Worm (Caenorhabditis elegans) whole organism, late embryonic: ENCODE measurements around the gene C16D9.1.

Source experiments
- C08G9.2 ChIP-seq: sonication (generic microtip); optimal IDR thresholded peaks from 2 replicates; lab custom pipeline; 2016; ENCODE audit warnings: mild to moderate bottlenecking, missing genetic modification characterization, moderate library complexity, missing compliant biosample characterization
- K09A11.1 ChIP-seq: sonication (generic microtip); optimal IDR thresholded peaks from 2 replicates; lab custom pipeline; 2017; ENCODE audit warnings: antibody characterized with exemption, mild to moderate bottlenecking, missing genetic modification characterization, missing compliant biosample characterization; ENCODE audit not compliant: insufficient read depth
- T23F11.4 ChIP-seq: fragments of 200-800 bp; sonication (Bioruptor generic); optimal IDR thresholded peaks from 2 replicates; lab custom pipeline; 2018; ENCODE audit warnings: mild to moderate bottlenecking, missing genetic modification characterization, missing compliant biosample characterization
- Y22D7AL.16 ChIP-seq: sonication (generic microtip); optimal IDR thresholded peaks from 2 replicates; lab custom pipeline; 2016; ENCODE audit warnings: missing genetic modification characterization, missing compliant biosample characterization
- ahr-1 ChIP-seq: sonication (generic microtip); optimal IDR thresholded peaks from 2 replicates; lab custom pipeline; 2016; ENCODE audit warnings: missing genetic modification characterization, missing compliant biosample characterization
- ceh-14 ChIP-seq: sonication (generic microtip); optimal IDR thresholded peaks from 2 replicates; lab custom pipeline; 2016; ENCODE audit warnings: missing genotype, missing genetic modification characterization, missing compliant biosample characterization
- ceh-19 ChIP-seq: fragments of 200-800 bp; sonication (Bioruptor generic); optimal IDR thresholded peaks from 2 replicates; lab custom pipeline; 2018; ENCODE audit warnings: mild to moderate bottlenecking, missing genetic modification characterization, missing compliant biosample characterization
- ceh-2 ChIP-seq: sonication (generic microtip); optimal IDR thresholded peaks from 2 replicates; lab custom pipeline; 2016; ENCODE audit warnings: missing genotype, missing genetic modification characterization, missing compliant biosample characterization
- ceh-24 ChIP-seq: sonication (generic microtip); optimal IDR thresholded peaks from 2 replicates; lab custom pipeline; 2016; ENCODE audit warnings: mild to moderate bottlenecking, missing genetic modification characterization, missing compliant biosample characterization
- ceh-30 ChIP-seq: fragments of 150-350 bp; optimal IDR thresholded peaks from 2 replicates; lab custom pipeline; 2014; ENCODE audit warnings: missing biosample characterization, missing genetic modification characterization
- ceh-31 ChIP-seq: sonication (generic microtip); optimal IDR thresholded peaks from 2 replicates; lab custom pipeline; 2016; ENCODE audit warnings: missing genetic modification characterization, missing compliant biosample characterization
- ceh-48 ChIP-seq: sonication (generic microtip); optimal IDR thresholded peaks from 2 replicates; lab custom pipeline; 2016; ENCODE audit warnings: missing genetic modification characterization, inconsistent platforms, missing compliant biosample characterization
- ceh-6 ChIP-seq: fragments of 200-800 bp; sonication (Bioruptor generic); optimal IDR thresholded peaks from 2 replicates; lab custom pipeline; 2018; ENCODE audit warnings: mild to moderate bottlenecking, missing genetic modification characterization, missing compliant biosample characterization
- ceh-9 ChIP-seq: sonication (generic microtip); optimal IDR thresholded peaks from 2 replicates; lab custom pipeline; 2016; ENCODE audit warnings: mild to moderate bottlenecking, missing genetic modification characterization, inconsistent platforms, missing compliant biosample characterization
- che-1 ChIP-seq: sonication (generic microtip); optimal IDR thresholded peaks from 2 replicates; lab custom pipeline; 2016; ENCODE audit warnings: mild to moderate bottlenecking, missing genetic modification characterization, missing compliant biosample characterization
- dmd-4 ChIP-seq: sonication (generic microtip); optimal IDR thresholded peaks from 2 replicates; lab custom pipeline; 2016; ENCODE audit warnings: borderline replicate concordance, missing genetic modification characterization, missing compliant biosample characterization
- dve-1 ChIP-seq: sonication (generic microtip); optimal IDR thresholded peaks from 2 replicates; lab custom pipeline; 2017; ENCODE audit warnings: antibody characterized with exemption, mild to moderate bottlenecking, missing genetic modification characterization, missing compliant biosample characterization
- elt-2 ChIP-seq: sonication (generic microtip); optimal IDR thresholded peaks from 2 replicates; lab custom pipeline; 2016; ENCODE audit warnings: missing genetic modification reagents, missing genetic modification characterization, missing compliant biosample characterization
- elt-4 ChIP-seq: sonication (generic microtip); optimal IDR thresholded peaks from 2 replicates; lab custom pipeline; 2016; ENCODE audit warnings: missing genetic modification characterization, missing compliant biosample characterization
- ets-4 ChIP-seq: sonication (generic microtip); optimal IDR thresholded peaks from 2 replicates; lab custom pipeline; 2016; ENCODE audit warnings: missing genetic modification characterization, missing compliant biosample characterization
- eyg-1 ChIP-seq: sonication (generic microtip); optimal IDR thresholded peaks from 2 replicates; lab custom pipeline; 2016; ENCODE audit warnings: missing genotype, missing genetic modification characterization, missing compliant biosample characterization
- fax-1 ChIP-seq: sonication (generic microtip); optimal IDR thresholded peaks from 2 replicates; lab custom pipeline; 2016; ENCODE audit warnings: missing genotype, missing genetic modification characterization, missing compliant biosample characterization
- fkh-10 ChIP-seq: fragments of 150-350 bp; optimal IDR thresholded peaks from 2 replicates; lab custom pipeline; 2014; ENCODE audit warnings: missing biosample characterization, missing genetic modification reagents, missing genetic modification characterization
- hlh-15 ChIP-seq: sonication (generic microtip); optimal IDR thresholded peaks from 2 replicates; lab custom pipeline; 2016; ENCODE audit warnings: missing genetic modification characterization, missing compliant biosample characterization
- hlh-30 ChIP-seq: sonication (generic microtip); optimal IDR thresholded peaks from 2 replicates; lab custom pipeline; 2017; ENCODE audit warnings: antibody characterized with exemption, missing genetic modification characterization, missing compliant biosample characterization; ENCODE audit not compliant: insufficient read depth
- hlh-6 ChIP-seq: sonication (generic microtip); optimal IDR thresholded peaks from 2 replicates; lab custom pipeline; 2016; ENCODE audit warnings: missing genotype, missing genetic modification characterization, missing compliant biosample characterization
- hlh-8 ChIP-seq: sonication (generic microtip); optimal IDR thresholded peaks from 2 replicates; lab custom pipeline; 2016; ENCODE audit warnings: missing genotype, missing genetic modification characterization, missing compliant biosample characterization
- lim-6 ChIP-seq: sonication (generic microtip); optimal IDR thresholded peaks from 2 replicates; lab custom pipeline; 2016; ENCODE audit warnings: missing genetic modification characterization, missing compliant biosample characterization
- mec-3 ChIP-seq: sonication (generic microtip); optimal IDR thresholded peaks from 2 replicates; lab custom pipeline; 2016; ENCODE audit warnings: borderline replicate concordance, missing genetic modification characterization, missing compliant biosample characterization
- nhr-11 ChIP-seq: fragments of 150-350 bp; optimal IDR thresholded peaks from 2 replicates; lab custom pipeline; 2014; ENCODE audit warnings: missing biosample characterization, missing genetic modification characterization
- nhr-232 ChIP-seq: sonication (generic microtip); optimal IDR thresholded peaks from 2 replicates; lab custom pipeline; 2016; ENCODE audit warnings: missing genetic modification characterization, missing compliant biosample characterization
- npax-4 ChIP-seq: sonication (generic microtip); optimal IDR thresholded peaks from 2 replicates; lab custom pipeline; 2016; ENCODE audit warnings: missing genetic modification characterization, missing compliant biosample characterization
- odd-2 ChIP-seq: sonication (generic microtip); optimal IDR thresholded peaks from 2 replicates; lab custom pipeline; 2017; ENCODE audit warnings: antibody characterized with exemption, mild to moderate bottlenecking, missing genetic modification characterization, missing compliant biosample characterization
- pat-9 ChIP-seq: fragments of 200-800 bp; sonication (Bioruptor generic); optimal IDR thresholded peaks from 2 replicates; lab custom pipeline; 2018; ENCODE audit warnings: mild to moderate bottlenecking, missing genetic modification characterization, moderate library complexity, missing compliant biosample characterization
- pha-2 ChIP-seq: sonication (generic microtip); optimal IDR thresholded peaks from 2 replicates; lab custom pipeline; 2017; ENCODE audit warnings: mild to moderate bottlenecking, missing genetic modification characterization, missing compliant biosample characterization
- pha-4 ChIP-seq: fragments of 150-350 bp; optimal IDR thresholded peaks from 2 replicates; lab custom pipeline; 2018; ENCODE audit warnings: missing biosample characterization, missing genetic modification reagents, missing genetic modification characterization
- pros-1 ChIP-seq: fragments of 150-350 bp; optimal IDR thresholded peaks from 2 replicates; lab custom pipeline; 2014; ENCODE audit warnings: missing biosample characterization, missing genetic modification reagents, missing genetic modification characterization
- ref-2 ChIP-seq: sonication (generic microtip); optimal IDR thresholded peaks from 2 replicates; lab custom pipeline; 2016; ENCODE audit warnings: missing genetic modification characterization, missing compliant biosample characterization
- rnt-1 ChIP-seq: sonication (generic microtip); optimal IDR thresholded peaks from 2 replicates; lab custom pipeline; 2016; ENCODE audit warnings: missing genetic modification characterization, missing compliant biosample characterization
- sdc-2 ChIP-seq: sonication (generic microtip); optimal IDR thresholded peaks from 2 replicates; lab custom pipeline; 2016; ENCODE audit warnings: missing genotype, missing genetic modification characterization, missing compliant biosample characterization
- sox-2 ChIP-seq: fragments of 200-800 bp; sonication (Bioruptor generic); IDR thresholded peaks from 2 replicates; pipeline ENCODE4 v1.3.6; 2022; ENCODE audit warnings: missing genetic modification reagents, missing genetic modification characterization, missing compliant biosample characterization
- sox-4 ChIP-seq: sonication (generic microtip); optimal IDR thresholded peaks from 2 replicates; lab custom pipeline; 2017; ENCODE audit warnings: mild to moderate bottlenecking, missing genetic modification characterization, inconsistent platforms, missing compliant biosample characterization
- syd-9 ChIP-seq: sonication (generic microtip); optimal IDR thresholded peaks from 2 replicates; lab custom pipeline; 2016; ENCODE audit warnings: mild to moderate bottlenecking, missing genetic modification characterization, moderate library complexity, missing compliant biosample characterization
- tbx-2 ChIP-seq: sonication (generic microtip); optimal IDR thresholded peaks from 2 replicates; lab custom pipeline; 2016; ENCODE audit warnings: missing genetic modification characterization, missing compliant biosample characterization
- ttx-3 ChIP-seq: sonication (generic microtip); optimal IDR thresholded peaks from 2 replicates; lab custom pipeline; 2016; ENCODE audit warnings: missing genetic modification reagents, missing genetic modification characterization, missing compliant biosample characterization
- unc-42 ChIP-seq: sonication (generic microtip); optimal IDR thresholded peaks from 2 replicates; lab custom pipeline; 2016; ENCODE audit warnings: missing genotype, missing genetic modification characterization, missing compliant biosample characterization
- zip-5 ChIP-seq: sonication (generic microtip); optimal IDR thresholded peaks from 2 replicates; lab custom pipeline; 2016; ENCODE audit warnings: missing genetic modification characterization, missing compliant biosample characterization
- ztf-16 ChIP-seq: sonication (generic microtip); optimal IDR thresholded peaks from 2 replicates; lab custom pipeline; 2017; ENCODE audit warnings: missing genetic modification characterization, missing compliant biosample characterization

C16D9.1 gene

ce11 chrV:8228712-8229119 is 30.4 kb upstream of the C16D9.1 start (continued):
- TF ChIP-seq hlh-15 (tag; lab: Kevin White, UChicago) (no peak), ahr-1 (tag; lab: Kevin White, UChicago) (no peak), ets-4 (tag; lab: Kevin White, UChicago) (no peak), dmd-4 (tag; lab: Kevin White, UChicago) (no peak), ceh-2 (tag; lab: Kevin White, UChicago) (peak; percentile 7), Y22D7AL.16 (tag; lab: Kevin White, UChicago) (no peak), nhr-11 (tag; lab: Kevin White, UChicago) (no peak), fax-1 (tag; lab: Kevin White, UChicago) (no peak), pros-1 (tag; lab: Kevin White, UChicago) (no peak), ztf-16 (tag; lab: Kevin White, UChicago) (no peak), lim-6 (tag; lab: Kevin White, UChicago) (no peak), che-1 (tag; lab: Kevin White, UChicago) (no peak), T23F11.4 (GFP tag; lab: Kevin White, UChicago) (no peak), odd-2 (tag; lab: Kevin White, UChicago) (no peak), rnt-1 (tag; lab: Kevin White, UChicago) (peak; percentile 33), tbx-2 (tag; lab: Kevin White, UChicago) (peak; percentile 17), ref-2 (peak; percentile 17), K09A11.1 (tag; lab: Kevin White, UChicago) (no peak), pha-4 (tag; lab: Kevin White, UChicago) (no peak), ttx-3 (tag; lab: Kevin White, UChicago) (no peak), ceh-30 (tag; lab: Kevin White, UChicago) (peak; percentile 12), sox-4 (no peak), ceh-31 (tag; lab: Kevin White, UChicago) (peak; percentile 27), elt-2 (tag; lab: Kevin White, UChicago) (no peak), zip-5 (no peak), fkh-10 (GFP tag; lab: Kevin White, UChicago) (no peak), ceh-14 (tag; lab: Kevin White, UChicago) (no peak), npax-4 (tag; lab: Kevin White, UChicago) (no peak), ceh-9 (no peak), pha-2 (tag; lab: Kevin White, UChicago) (no peak), ceh-24 (tag; lab: Kevin White, UChicago) (no peak), ceh-48 (tag; lab: Kevin White, UChicago) (no peak), pat-9 (tag; lab: Kevin White, UChicago) (no peak)

ce11 chrV:8230056-8230455 is 29.1 kb upstream of the C16D9.1 start:
- TF ChIP-seq che-1 (tag; lab: Kevin White, UChicago) (peak; percentile 23), ref-2 (no peak), hlh-6 (tag; lab: Kevin White, UChicago) (peak; percentile 20), C08G9.2 (tag; lab: Kevin White, UChicago) (peak; percentile 23), syd-9 (tag; lab: Kevin White, UChicago) (no peak)

- TF ChIP-seq mec-3 (tag; lab: Kevin White, UChicago) = no peak
- TF ChIP-seq ceh-9 = no peak
- no peak for TF ChIP-seq rnt-1 (tag; lab: Kevin White, UChicago)
- no peak for TF ChIP-seq ceh-24 (tag; lab: Kevin White, UChicago)
- TF ChIP-seq syd-9 (tag; lab: Kevin White, UChicago) = no peak
- TF ChIP-seq ceh-6 (GFP tag; lab: Kevin White, UChicago) = peak; percentile 16
- TF ChIP-seq sox-2 (GFP tag; lab: Robert Waterston, UW) = no peak; the same call in 1 of the 2 replicates
- peak; percentile 3 for TF ChIP-seq sdc-2
- no peak for TF ChIP-seq ahr-1 (tag; lab: Kevin White, UChicago)
- TF ChIP-seq ceh-30 (tag; lab: Kevin White, UChicago) = no peak
- peak; percentile 52 for TF ChIP-seq ref-2
- no peak for TF ChIP-seq fkh-10 (GFP tag; lab: Kevin White, UChicago)
- TF ChIP-seq nhr-232 (tag; lab: Kevin White, UChicago) = peak; percentile 46
- no peak for TF ChIP-seq ceh-19 (GFP tag; lab: Kevin White, UChicago)
- TF ChIP-seq eyg-1 (tag; lab: Kevin White, UChicago) = no peak
- no peak for TF ChIP-seq dve-1
- TF ChIP-seq pha-4 (tag; lab: Kevin White, UChicago) = no peak
- no peak for TF ChIP-seq unc-42 (tag; lab: Kevin White, UChicago)
- TF ChIP-seq elt-4 (tag; lab: Kevin White, UChicago) = no peak
- no peak for TF ChIP-seq ttx-3 (tag; lab: Kevin White, UChicago)
- peak; percentile 1 for TF ChIP-seq hlh-30 (tag; lab: Kevin White, UChicago)
- no peak for TF ChIP-seq hlh-8
- no peak for TF ChIP-seq dmd-4 (tag; lab: Kevin White, UChicago)
Observed at ce11 chrV:8235331-8235730, 23.8 kb upstream of the C16D9.1 start.
